Worm (Caenorhabditis elegans): ENCODE results near the gene efl-1.

ce11 chrV:17014050-17014449 is 48.6 kb upstream of the efl-1 start, which contains the start of gene clc-13:
- TF ChIP-seq snpc-4 (tag; optimal IDR thresholded peaks at IDR 0.05) (no peak), nhr-10 (tag; optimal IDR thresholded peaks at IDR 0.05) (no peak), ZK546.5 (tag; optimal IDR thresholded peaks at IDR 0.05) (no peak), lsy-2 (tag; optimal IDR thresholded peaks at IDR 0.05) (no peak), nhr-11 (tag; optimal IDR thresholded peaks at IDR 0.05) (no peak), ceh-82 (tag; optimal IDR thresholded peaks at IDR 0.05) (no peak), lin-39 (tag; optimal IDR thresholded peaks at IDR 0.05) (no peak), crh-2 (tag; optimal IDR thresholded peaks at IDR 0.05) (no peak), egl-27 (tag; optimal IDR thresholded peaks at IDR 0.05) (no peak), ztf-11 (tag; optimal IDR thresholded peaks at IDR 0.05) (no peak)
